Fruit fly (Drosophila melanogaster) whole organism, embryonic: ENCODE results near the gene PlexA.
A peak's percentile ranks its signal among the peaks of the same experiment; 100 is the strongest.

Experiments used
- Awh ChIP-seq: fragments of 200-800 bp; sonication (Bioruptor generic); IDR thresholded peaks from 2 replicates; pipeline ENCODE4, ENCODE4 v1.3.6; 2022; ENCODE audit warnings: missing biosample characterization, missing genetic modification characterization
- B-H1 ChIP-seq: fragments of 200-800 bp; sonication (Bioruptor generic); IDR thresholded peaks from 3 replicates; pipeline ENCODE4 v1.3.6; 2022; ENCODE audit warnings: missing biosample characterization, missing genetic modification characterization
- BEAF-32 ChIP-seq: fragments of 200-800 bp; sonication (Bioruptor generic); optimal IDR thresholded peaks from 3 replicates; lab custom pipeline; 2017; ENCODE audit warnings: missing biosample characterization, missing genetic modification characterization, mild to moderate bottlenecking, moderate library complexity, missing genetic modification reagents
- Bteb2 ChIP-seq: fragments of 200-800 bp; sonication (Bioruptor generic); optimal IDR thresholded peaks from 2 replicates; lab custom pipeline; 2016; ENCODE audit warnings: missing biosample characterization, missing genetic modification characterization
- CG11723 ChIP-seq: fragments of 200-800 bp; sonication (Bioruptor generic); optimal IDR thresholded peaks from 2 replicates; lab custom pipeline; 2017; ENCODE audit warnings: missing biosample characterization, mild to moderate bottlenecking, missing genetic modification characterization
- CG13775 ChIP-seq: fragments of 200-800 bp; sonication (Bioruptor generic); optimal IDR thresholded peaks from 3 replicates; lab custom pipeline; 2017; ENCODE audit warnings: missing biosample characterization, mild to moderate bottlenecking, missing genetic modification characterization
- CG14014 ChIP-seq: fragments of 200-800 bp; sonication (Bioruptor generic); IDR thresholded peaks from 2 replicates; pipeline ENCODE4 v1.3.6; 2022; ENCODE audit warnings: missing biosample characterization, missing genetic modification characterization
- CG14710 ChIP-seq: fragments of 200-800 bp; sonication (Bioruptor generic); optimal IDR thresholded peaks from 3 replicates; lab custom pipeline; 2019; ENCODE audit warnings: missing biosample characterization, mild to moderate bottlenecking, missing genetic modification characterization, moderate library complexity
- CG15011 ChIP-seq: fragments of 200-800 bp; sonication (Bioruptor generic); optimal IDR thresholded peaks from 3 replicates; lab custom pipeline; 2018; ENCODE audit warnings: missing biosample characterization, mild to moderate bottlenecking, missing genetic modification characterization
- CG15696 ChIP-seq: fragments of 200-800 bp; sonication (Bioruptor generic); optimal IDR thresholded peaks from 2 replicates; lab custom pipeline; 2019; ENCODE audit warnings: missing biosample characterization, mild to moderate bottlenecking, missing genetic modification characterization, moderate library complexity
- CG17328 ChIP-seq: fragments of 200-800 bp; sonication (Bioruptor generic); IDR thresholded peaks from 2 replicates; pipeline ENCODE4 v1.3.6; 2022; ENCODE audit warnings: missing biosample characterization, missing genetic modification characterization
- CG17361 ChIP-seq: fragments of 200-800 bp; sonication (Bioruptor generic); IDR thresholded peaks from 3 replicates; pipeline ENCODE4 v1.3.6; 2022; ENCODE audit warnings: missing biosample characterization, missing genetic modification characterization
- CG17385 ChIP-seq: fragments of 200-800 bp; sonication (Bioruptor generic); optimal IDR thresholded peaks from 3 replicates; lab custom pipeline; 2018; ENCODE audit warnings: missing biosample characterization, mild to moderate bottlenecking, missing genetic modification characterization
- CG1832 ChIP-seq: fragments of 200-800 bp; sonication (Bioruptor generic); optimal IDR thresholded peaks from 2 replicates; lab custom pipeline; 2017; ENCODE audit warnings: missing biosample characterization, mild to moderate bottlenecking, missing genetic modification characterization, inconsistent platforms
- CG2875 ChIP-seq: fragments of 200-800 bp; sonication (Bioruptor generic); optimal IDR thresholded peaks from 2 replicates; lab custom pipeline; 2017; ENCODE audit warnings: missing biosample characterization, mild to moderate bottlenecking, missing genetic modification characterization, missing genetic modification reagents
- CG31441 ChIP-seq: fragments of 200-800 bp; sonication (Bioruptor generic); IDR thresholded peaks from 2 replicates; pipeline ENCODE4 v1.3.6; 2022; ENCODE audit warnings: missing biosample characterization, missing genetic modification characterization
- CG4404 ChIP-seq: fragments of 200-800 bp; sonication (Bioruptor generic); IDR thresholded peaks from 2 replicates; pipeline ENCODE4 v1.3.6; 2022; ENCODE audit warnings: missing biosample characterization, missing genetic modification characterization
- CG4854 ChIP-seq: fragments of 200-800 bp; sonication (Bioruptor generic); optimal IDR thresholded peaks from 2 replicates; lab custom pipeline; 2016; ENCODE audit warnings: missing biosample characterization, missing genetic modification characterization, inconsistent platforms
- CG6765 ChIP-seq: fragments of 200-800 bp; sonication (Bioruptor generic); optimal IDR thresholded peaks from 3 replicates; lab custom pipeline; 2017; ENCODE audit warnings: missing biosample characterization, mild to moderate bottlenecking, missing genetic modification characterization
- CG6854 ChIP-seq: fragments of 200-800 bp; sonication (Bioruptor generic); optimal IDR thresholded peaks from 3 replicates; lab custom pipeline; 2017; ENCODE audit warnings: missing biosample characterization, mild to moderate bottlenecking, missing genetic modification characterization
- CG7357 ChIP-seq: fragments of 200-800 bp; sonication (Bioruptor generic); IDR thresholded peaks from 3 replicates; pipeline ENCODE4 v1.3.6; 2022; ENCODE audit warnings: missing biosample characterization, missing genetic modification characterization
- CG7372 ChIP-seq: fragments of 200-800 bp; sonication (Bioruptor generic); IDR thresholded peaks from 2 replicates; pipeline ENCODE4 v1.3.6; 2022; ENCODE audit warnings: missing biosample characterization, missing genetic modification characterization
- CG7786 ChIP-seq: fragments of 200-800 bp; sonication (Bioruptor generic); optimal IDR thresholded peaks from 2 replicates; lab custom pipeline; 2016; ENCODE audit warnings: missing biosample characterization, missing genetic modification characterization
- CG8281 ChIP-seq: fragments of 200-800 bp; sonication (Bioruptor generic); optimal IDR thresholded peaks from 2 replicates; lab custom pipeline; 2018; ENCODE audit warnings: missing biosample characterization, mild to moderate bottlenecking, missing genetic modification characterization, moderate library complexity
- CG8290 ChIP-seq, 3 experiments: fragments of 200-800 bp; sonication (Bioruptor generic); optimal IDR thresholded peaks; 2 replicates each; lab custom pipeline; 2016 to 2019; ENCODE audit warnings: missing biosample characterization in 3 of 3, missing genetic modification characterization in 3 of 3, mild to moderate bottlenecking in 2 of 3, moderate library complexity in 1 of 3
- CG8478 ChIP-seq: fragments of >200 bp; optimal IDR thresholded peaks from 2 replicates; lab custom pipeline; 2018
- CG8765 ChIP-seq: fragments of 200-800 bp; sonication (Bioruptor generic); IDR thresholded peaks from 2 replicates; pipeline ENCODE4 v1.3.6; 2022; ENCODE audit warnings: missing biosample characterization, missing genetic modification characterization
- Chrac-16 ChIP-seq: fragments of 200-800 bp; sonication (Bioruptor generic); optimal IDR thresholded peaks from 3 replicates; lab custom pipeline; 2016; ENCODE audit warnings: missing biosample characterization, missing genetic modification characterization
- Dip2 ChIP-seq: fragments of 200-800 bp; sonication (Bioruptor generic); IDR thresholded peaks from 2 replicates; pipeline ENCODE4 v1.3.6; 2022; ENCODE audit warnings: missing biosample characterization, missing genetic modification characterization
- Dip3 ChIP-seq: fragments of 200-800 bp; sonication (Bioruptor generic); optimal IDR thresholded peaks from 3 replicates; lab custom pipeline; 2016; ENCODE audit warnings: missing biosample characterization, missing genetic modification characterization
- Hand ChIP-seq: fragments of 200-800 bp; sonication (Bioruptor generic); optimal IDR thresholded peaks from 2 replicates; lab custom pipeline; 2017; ENCODE audit warnings: mild to moderate bottlenecking, missing biosample characterization, missing genetic modification reagents, missing genetic modification characterization
- Hr39 ChIP-seq: fragments of >200 bp; optimal IDR thresholded peaks from 2 replicates; lab custom pipeline; 2017
- Nf-YB ChIP-seq: fragments of 200-800 bp; sonication (Bioruptor generic); optimal IDR thresholded peaks from 3 replicates; lab custom pipeline; 2019; ENCODE audit warnings: missing biosample characterization, mild to moderate bottlenecking, missing genetic modification characterization, moderate library complexity
- Six4 ChIP-seq: fragments of 200-800 bp; sonication (Bioruptor generic); optimal IDR thresholded peaks from 2 replicates; lab custom pipeline; 2016; ENCODE audit warnings: missing biosample characterization, missing genetic modification characterization
- ap ChIP-seq: fragments of 200-800 bp; sonication (Bioruptor generic); IDR thresholded peaks from 2 replicates; pipeline ENCODE4 v1.3.6; 2022; ENCODE audit warnings: missing biosample characterization, missing genetic modification characterization
- crp ChIP-seq, 2 experiments: fragments of 200-800 bp; sonication (Bioruptor generic); optimal IDR thresholded peaks; 2 replicates in 1 of 2; 3 replicates in 1 of 2; lab custom pipeline; 2017; ENCODE audit warnings: missing biosample characterization in 2 of 2, missing genetic modification characterization in 2 of 2, mild to moderate bottlenecking in 1 of 2, moderate library complexity in 1 of 2
- dmrt99B ChIP-seq: fragments of 200-800 bp; sonication (Bioruptor generic); optimal IDR thresholded peaks from 2 replicates; lab custom pipeline; 2018; ENCODE audit warnings: missing biosample characterization, mild to moderate bottlenecking, missing genetic modification characterization, moderate library complexity
- ewg ChIP-seq: fragments of 200-800 bp; sonication (Bioruptor generic); optimal IDR thresholded peaks from 3 replicates; lab custom pipeline; 2017; ENCODE audit warnings: mild to moderate bottlenecking, missing biosample characterization, missing genetic modification reagents, missing genetic modification characterization
- hb ChIP-seq: fragments of 200-800 bp; sonication (Bioruptor generic); IDR thresholded peaks from 3 replicates; pipeline ENCODE4 v1.3.6; 2022; ENCODE audit warnings: missing biosample characterization, missing genetic modification characterization; ENCODE audit not compliant: partially characterized antibody
- ind ChIP-seq: fragments of 200-800 bp; sonication (Bioruptor generic); optimal IDR thresholded peaks from 3 replicates; lab custom pipeline; 2016; ENCODE audit warnings: missing biosample characterization, missing genetic modification characterization
- insv ChIP-seq, 2 experiments: fragments of 200-800 bp; sonication (Bioruptor generic); optimal IDR thresholded peaks; 3 replicates each; lab custom pipeline; 2016 to 2018; ENCODE audit warnings: missing biosample characterization in 2 of 2, missing genetic modification characterization in 2 of 2
- maf-S ChIP-seq: fragments of 200-800 bp; sonication (Bioruptor generic); optimal IDR thresholded peaks from 2 replicates; lab custom pipeline; 2016; ENCODE audit warnings: missing biosample characterization, missing genetic modification characterization
- nmo ChIP-seq: fragments of 200-800 bp; sonication (Bioruptor generic); optimal IDR thresholded peaks from 2 replicates; lab custom pipeline; 2018; ENCODE audit warnings: missing biosample characterization, mild to moderate bottlenecking, missing genetic modification characterization, moderate library complexity
- odd ChIP-seq: fragments of 200-800 bp; sonication (Bioruptor generic); optimal IDR thresholded peaks from 2 replicates; lab custom pipeline; 2017; ENCODE audit warnings: missing biosample characterization, mild to moderate bottlenecking, missing genetic modification characterization
- pb ChIP-seq: fragments of 200-800 bp; sonication (Bioruptor generic); optimal IDR thresholded peaks from 3 replicates; lab custom pipeline; 2016; ENCODE audit warnings: missing biosample characterization, missing genetic modification characterization
- pho ChIP-seq: fragments of 200-800 bp; sonication (Bioruptor generic); optimal IDR thresholded peaks from 2 replicates; lab custom pipeline; 2016; ENCODE audit warnings: missing biosample characterization, missing genetic modification characterization
- sens ChIP-seq: fragments of 200-800 bp; sonication (Bioruptor generic); peaks from one replicate; lab custom pipeline; 2016; ENCODE audit warnings: missing biosample characterization, missing genetic modification characterization
- sna ChIP-seq: fragments of 200-800 bp; sonication (Bioruptor generic); IDR thresholded peaks from 2 replicates; pipeline ENCODE4 v1.3.6; 2022; ENCODE audit warnings: missing biosample characterization, missing genetic modification characterization; ENCODE audit not compliant: partially characterized antibody
- twi ChIP-seq: fragments of 200-800 bp; optimal IDR thresholded peaks from 2 replicates; lab custom pipeline; 2019; ENCODE audit warnings: missing biosample characterization, mild to moderate bottlenecking, missing genetic modification characterization, moderate library complexity
- tx ChIP-seq: fragments of 200-800 bp; sonication (Bioruptor generic); optimal IDR thresholded peaks from 2 replicates; lab custom pipeline; 2016; ENCODE audit warnings: missing biosample characterization, missing genetic modification characterization
- zfh1 ChIP-seq: fragments of 200-800 bp; sonication (Bioruptor generic); IDR thresholded peaks from 3 replicates; pipeline ENCODE4 v1.3.6; 2022; ENCODE audit warnings: missing biosample characterization, missing genetic modification characterization

Gene PlexA

DNA sequence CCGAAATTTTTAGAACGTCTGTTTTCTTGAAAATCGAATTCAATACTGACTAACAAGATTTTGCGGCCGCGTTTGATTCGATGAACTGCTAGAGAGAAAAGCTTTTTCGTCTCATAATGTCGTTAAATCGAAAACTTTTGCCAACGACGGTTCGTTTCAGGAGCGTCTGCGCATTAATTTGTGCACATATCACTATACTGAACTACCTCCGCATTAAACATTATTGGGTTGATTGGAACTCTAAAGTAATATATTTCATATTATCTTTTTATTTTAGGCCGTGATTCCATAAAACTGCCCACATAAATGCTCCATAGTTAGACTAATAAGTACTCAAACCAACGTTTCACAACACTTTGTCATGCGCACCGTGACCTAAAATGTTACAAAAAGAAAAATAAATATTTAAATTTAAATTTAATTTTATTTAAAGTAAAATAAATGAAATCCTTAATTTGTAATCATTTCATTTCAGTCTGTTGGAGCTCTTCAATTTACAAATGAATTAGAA, 26.8 kb upstream of the PlexA start, which contains the start of gene CaMKII (continued):
- TF ChIP-seq CG14014 (GFP tag; lab: Robert Waterston, UW), result 0 out of 2 replicates have a peak, but pooled peaks have one; percentile 15
- TF ChIP-seq pb, result no peak
- no peak for TF ChIP-seq CG8765 (GFP tag; lab: Robert Waterston, UW)
- peak; percentile 46 for TF ChIP-seq nmo (GFP tag; lab: Kevin White, UChicago)
- TF ChIP-seq twi (tag; lab: Kevin White, UChicago), result peak; percentile 3
- no peak for TF ChIP-seq ap (GFP tag; lab: Robert Waterston, UW)
- no peak; the same call in 1 of the 2 replicates for TF ChIP-seq CG17328 (GFP tag; lab: Robert Waterston, UW)
- no peak for TF ChIP-seq zfh1 (GFP tag; lab: Robert Waterston, UW)
- TF ChIP-seq tx (GFP tag; lab: Kevin White, UChicago), result no peak
- no peak for TF ChIP-seq Dip3
- peak; percentile 85 for TF ChIP-seq sens (GFP tag; lab: Kevin White, UChicago)
- TF ChIP-seq Nf-YB (GFP tag; lab: Kevin White, UChicago), result no peak
- TF ChIP-seq ind (GFP tag; lab: Kevin White, UChicago), result peak; percentile 56
- TF ChIP-seq CG14710 (tag; lab: Kevin White, UChicago), result peak; percentile 34
- no peak for TF ChIP-seq BEAF-32 (GFP tag; lab: Kevin White, UChicago)
- TF ChIP-seq CG4854 (GFP tag; lab: Kevin White, UChicago), result peak; percentile 18
- peak; percentile 59 for TF ChIP-seq CG11723 (GFP tag; lab: Kevin White, UChicago)
- TF ChIP-seq crp (GFP tag; optimal IDR thresholded peaks at IDR 0.05; lab: Kevin White, UChicago), result no peak
- TF ChIP-seq CG1832 (GFP tag; lab: Kevin White, UChicago), result no peak
- no peak for TF ChIP-seq Dip2
- TF ChIP-seq CG15011 (GFP tag; lab: Kevin White, UChicago), result no peak
- peak; percentile 55 for TF ChIP-seq CG8290 (GFP tag; optimal IDR thresholded peaks at IDR 0.05; lab: Kevin White, UChicago)
- no peak for TF ChIP-seq CG8290 (tag; optimal IDR thresholded peaks at IDR 0.05; lab: Kevin White, UChicago)
- no peak for TF ChIP-seq Hr39 (lab: Kevin White, UChicago)
- TF ChIP-seq Awh (GFP tag; lab: Robert Waterston, UW), result no peak
- no peak for TF ChIP-seq Bteb2 (GFP tag; lab: Kevin White, UChicago)
- no peak for TF ChIP-seq CG7372 (GFP tag; lab: Robert Waterston, UW)
- peak; percentile 54; the same call in 1 of the 3 replicates for TF ChIP-seq CG17361 (GFP tag; lab: Robert Waterston, UW)
- TF ChIP-seq CG7357 (GFP tag; lab: Robert Waterston, UW), result no peak
- peak; percentile 12 for TF ChIP-seq CG2875
- TF ChIP-seq CG8281 (tag; lab: Kevin White, UChicago), result no peak
- no peak for TF ChIP-seq sna (GFP tag; lab: Robert Waterston, UW)
- TF ChIP-seq CG8478 (lab: Kevin White, UChicago), result no peak
- TF ChIP-seq CG7786 (GFP tag; lab: Kevin White, UChicago), result no peak
- TF ChIP-seq CG4404 (GFP tag; lab: Robert Waterston, UW), result no peak
- peak; percentile 13 for TF ChIP-seq CG15696 (tag; lab: Kevin White, UChicago)
- no peak for TF ChIP-seq dmrt99B
- no peak for TF ChIP-seq CG31441 (GFP tag; lab: Robert Waterston, UW)
- TF ChIP-seq odd (GFP tag; lab: Kevin White, UChicago), result peak; percentile 17
- TF ChIP-seq CG17385 (GFP tag; lab: Kevin White, UChicago), result peak; percentile 22
- no peak for TF ChIP-seq B-H1
- no peak for TF ChIP-seq Hand
- no peak for TF ChIP-seq insv (GFP tag; optimal IDR thresholded peaks at IDR 0.05; lab: Kevin White, UChicago)
- TF ChIP-seq maf-S, result no peak
- peak; percentile 90 for TF ChIP-seq ewg (GFP tag; lab: Kevin White, UChicago)
- no peak for TF ChIP-seq CG6854 (GFP tag; lab: Kevin White, UChicago)
- peak; percentile 28 for TF ChIP-seq CG6765
- no peak for TF ChIP-seq Chrac-16 (GFP tag; lab: Kevin White, UChicago)
- peak; percentile 27 for TF ChIP-seq Six4
- no peak for TF ChIP-seq hb (GFP tag; lab: Robert Waterston, UW)
- TF ChIP-seq CG13775, result no peak
- no peak for TF ChIP-seq pho (GFP tag; lab: Kevin White, UChicago)
